Worm (Caenorhabditis elegans): ENCODE results near the gene K12H6.7.
A peak's percentile ranks its signal among the peaks of the same experiment; 100 is the strongest.
"Not testable (repeated sequence)": the region's sequence is repeated elsewhere in the genome, so short reads cannot be mapped to it uniquely, and the experiment has no call there.

K12H6.7 gene

DNA sequence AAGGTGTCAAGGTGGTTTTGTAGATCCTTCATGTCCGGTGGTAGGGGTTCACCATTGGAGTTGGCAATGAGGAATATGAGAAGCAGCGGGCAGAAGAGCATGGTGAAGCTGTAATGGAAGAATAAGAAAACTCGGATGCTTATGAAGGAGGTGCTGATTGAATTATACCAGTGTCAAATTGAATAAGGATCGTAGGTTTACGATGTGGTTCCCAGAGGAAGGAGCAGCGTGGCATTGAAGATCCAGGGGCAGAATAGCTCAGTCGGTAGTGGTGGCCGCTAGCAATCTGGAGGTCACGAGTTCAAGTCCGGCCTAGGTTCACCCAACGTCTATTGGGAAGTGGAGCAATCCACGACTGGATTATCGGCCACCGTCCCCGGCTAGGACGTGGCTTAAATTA, 4.8 kb upstream of the K12H6.7 start, which contains the start of gene Y110A2AL.6:
Y110A2AL.6 (minus strand) TSS at position 101 of the 400 bp plus-strand sequence.
- TF ChIP-seq nhr-6 (tag; optimal IDR thresholded peaks at IDR 0.05) (no peak), ZK546.5 (tag; optimal IDR thresholded peaks at IDR 0.05) (no peak)

DNA sequence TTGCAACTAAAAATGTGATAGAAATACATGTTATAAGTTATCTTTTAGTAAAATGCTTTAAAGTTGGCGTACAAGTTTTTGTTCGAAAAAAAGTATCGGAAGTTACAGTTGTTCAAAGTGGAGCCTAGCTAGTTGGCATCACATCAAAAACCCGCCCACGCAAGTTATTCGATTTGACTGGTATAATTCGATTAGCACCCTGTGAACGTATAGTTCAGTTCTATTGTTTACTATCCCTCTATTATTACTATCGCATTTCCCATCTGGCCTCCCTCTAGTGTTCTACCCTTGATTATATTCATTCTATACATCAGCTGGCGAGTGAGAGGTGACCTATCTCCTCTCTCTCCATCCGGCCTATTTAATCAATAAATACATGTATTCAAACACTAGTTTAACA, 2.3 kb upstream of the K12H6.7 start, which contains the start of gene Y110A2AL.4:
Y110A2AL.4 (plus strand) TSS at position 301 of the 400 bp plus-strand sequence.
- not testable (repeated sequence) for TF ChIP-seq egl-27, ZK546.5, skn-1 (tag; optimal IDR thresholded peaks at IDR 0.05)

DNA sequence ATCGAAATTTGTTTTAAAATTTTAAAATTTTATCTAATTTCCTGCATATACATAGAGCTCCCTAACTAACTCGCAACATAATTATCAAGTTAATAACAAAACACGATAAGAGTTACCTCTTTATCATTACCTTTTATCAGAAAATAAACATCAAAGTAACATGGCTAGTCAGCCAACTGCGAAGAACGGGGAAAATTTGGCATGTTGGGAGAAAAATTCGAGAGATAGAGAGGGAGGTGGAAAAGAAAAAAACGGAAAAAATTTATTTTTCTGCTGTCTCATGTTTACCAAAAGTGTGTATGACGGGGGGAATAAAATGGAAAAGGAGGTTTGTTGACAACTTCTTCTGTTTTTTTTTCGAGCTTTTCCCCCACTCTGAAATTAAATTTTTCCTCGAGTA, 2.6 kb downstream of the K12H6.7 start:
- TF ChIP-seq nhr-10 (tag; optimal IDR thresholded peaks at IDR 0.05) (no peak), fos-1 (tag; optimal IDR thresholded peaks at IDR 0.05) (peak; percentile 87), skn-1 (tag; optimal IDR thresholded peaks at IDR 0.05) (peak; percentile 51), sma-9 (GFP tag; optimal IDR thresholded peaks at IDR 0.05) (peak; percentile 11), sma-9 (tag; optimal IDR thresholded peaks at IDR 0.05) (no peak), ztf-4 (tag; optimal IDR thresholded peaks at IDR 0.05) (no peak)

DNA sequence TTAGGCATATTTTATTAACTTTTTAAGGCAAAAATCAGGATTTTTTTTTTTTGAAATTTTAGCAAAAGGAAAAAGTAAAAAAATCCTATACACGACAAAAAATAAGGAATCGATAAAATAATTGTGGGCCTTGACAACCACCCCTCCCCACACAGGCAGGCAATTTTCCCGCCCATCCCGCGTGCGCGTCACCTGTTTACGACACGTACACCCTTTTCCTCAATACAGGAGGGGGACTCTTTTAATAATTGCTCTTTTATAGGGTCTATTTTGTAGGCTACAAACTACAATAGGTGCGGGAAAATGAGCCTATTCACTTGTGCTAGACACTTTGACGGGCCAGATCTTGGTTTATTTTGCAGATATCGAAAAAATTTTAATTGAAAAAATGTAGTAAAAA, 4.2 kb downstream of the K12H6.7 start:
- TF ChIP-seq R02D3.7 (tag; optimal IDR thresholded peaks at IDR 0.05) (no peak), nhr-23 (tag; optimal IDR thresholded peaks at IDR 0.05) (no peak), Y55F3AM.14 (GFP tag; optimal IDR thresholded peaks at IDR 0.05) (no peak), mbf-1 (tag; optimal IDR thresholded peaks at IDR 0.05) (no peak), nhr-129 (tag; optimal IDR thresholded peaks at IDR 0.05) (no peak), C34F6.9 (tag; optimal IDR thresholded peaks at IDR 0.05) (no peak), sem-4 (tag; optimal IDR thresholded peaks at IDR 0.05) (no peak), skn-1 (tag; optimal IDR thresholded peaks at IDR 0.05) (no peak)

DNA sequence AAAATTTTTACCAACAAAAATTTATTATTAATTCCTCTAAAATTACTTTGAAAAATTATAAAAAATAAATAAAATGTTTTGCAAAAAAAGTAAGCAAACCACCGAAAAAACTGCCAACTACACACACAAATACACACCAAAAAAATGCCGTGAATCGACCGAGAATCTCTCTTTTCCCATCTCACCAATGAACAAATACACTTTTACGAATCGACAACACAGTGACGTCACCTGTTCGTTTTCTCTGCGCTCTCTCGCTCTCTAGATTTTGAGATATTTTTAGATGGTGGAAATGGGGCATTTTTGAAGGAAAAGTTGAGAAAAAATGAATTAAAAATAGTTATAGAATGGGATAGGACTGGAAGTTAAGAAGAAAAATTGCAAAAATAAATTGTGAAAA, 4.7 kb downstream of the K12H6.7 start:
- TF ChIP-seq C34F6.9 (tag; optimal IDR thresholded peaks at IDR 0.05) = peak; percentile 46
- peak; percentile 58 for TF ChIP-seq nhr-129 (tag; optimal IDR thresholded peaks at IDR 0.05)
- TF ChIP-seq gmeb-1 (tag; optimal IDR thresholded peaks at IDR 0.05) = peak; percentile 14
- peak; percentile 9 for TF ChIP-seq fos-1 (tag; optimal IDR thresholded peaks at IDR 0.05)
- TF ChIP-seq unc-55 (GFP tag; optimal IDR thresholded peaks at IDR 0.05) = peak; percentile 34
- no peak for TF ChIP-seq nhr-23 (tag; optimal IDR thresholded peaks at IDR 0.05)
- TF ChIP-seq zag-1 (tag; optimal IDR thresholded peaks at IDR 0.05) = no peak
- peak in 1 of 2 experiments; percentile 54 for TF ChIP-seq lsy-2 (tag; optimal IDR thresholded peaks at IDR 0.05)
- TF ChIP-seq crh-2 (tag; optimal IDR thresholded peaks at IDR 0.05) = peak; percentile 24
- TF ChIP-seq sma-9 (GFP tag; optimal IDR thresholded peaks at IDR 0.05) = peak; percentile 54
- TF ChIP-seq sma-9 (tag; optimal IDR thresholded peaks at IDR 0.05) = no peak
- no peak for TF ChIP-seq elt-3 (tag; optimal IDR thresholded peaks at IDR 0.05)
- TF ChIP-seq F13H6.1 (tag; optimal IDR thresholded peaks at IDR 0.05) = peak; percentile 22
- TF ChIP-seq ztf-4 (tag; optimal IDR thresholded peaks at IDR 0.05) = no peak

DNA sequence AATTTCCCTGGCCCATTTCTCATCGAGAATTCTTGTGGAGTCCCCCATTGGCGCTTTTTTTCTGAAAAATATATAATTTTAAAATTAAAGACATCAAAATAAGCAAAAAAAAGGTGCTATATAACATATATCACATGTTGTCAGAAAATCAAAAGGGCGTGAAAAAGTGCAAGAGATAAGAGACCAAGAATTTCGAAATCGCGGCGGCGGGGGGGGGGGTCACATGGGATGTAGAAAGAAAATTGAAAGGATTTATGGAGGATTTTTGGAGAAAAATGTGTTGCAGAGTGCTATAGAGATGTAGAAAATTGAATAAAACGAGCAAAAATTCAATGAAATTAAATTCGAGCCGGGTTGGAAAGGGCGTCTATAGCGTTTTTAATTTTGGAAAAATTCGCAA, 5.6 kb downstream of the K12H6.7 start, which contains the start of gene K12H6.6:
K12H6.6 (minus strand) TSS at position 61 of the 400 bp plus-strand sequence.
- peak; percentile 14 for TF ChIP-seq C34F6.9 (tag; optimal IDR thresholded peaks at IDR 0.05)
- no peak for TF ChIP-seq skn-1 (tag; optimal IDR thresholded peaks at IDR 0.05)

DNA sequence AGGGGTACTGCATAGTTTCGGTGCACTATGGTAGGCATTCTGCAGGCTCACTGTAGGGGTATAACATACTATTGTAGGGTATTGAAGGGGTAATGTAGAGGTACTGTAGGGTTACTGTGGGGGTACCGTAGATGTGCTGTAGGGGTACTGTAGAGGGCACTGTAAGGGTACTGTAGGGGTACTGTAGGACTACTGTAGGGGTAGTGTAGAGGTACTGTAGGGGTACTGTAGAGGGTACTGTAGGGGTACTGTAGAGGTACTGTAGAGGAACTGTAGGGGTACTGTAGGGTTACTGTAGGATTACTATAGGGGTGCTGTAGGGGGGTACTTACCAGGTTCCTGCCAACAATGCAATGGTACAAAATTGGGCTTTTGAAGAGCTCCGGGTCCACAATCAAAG, 6.6 kb downstream of the K12H6.7 start:
- TF ChIP-seq F13H6.1 (tag; optimal IDR thresholded peaks at IDR 0.05) (no peak), zag-1 (tag; optimal IDR thresholded peaks at IDR 0.05) (no peak), nhr-25 (tag; optimal IDR thresholded peaks at IDR 0.05) (no peak), lsy-2 (tag; optimal IDR thresholded peaks at IDR 0.05) (no peak), aly-2 (tag; optimal IDR thresholded peaks at IDR 0.05) (no peak), ztf-11 (tag; optimal IDR thresholded peaks at IDR 0.05) (no peak), lin-13 (GFP tag; optimal IDR thresholded peaks at IDR 0.05) (no peak), ztf-4 (tag; optimal IDR thresholded peaks at IDR 0.05) (no peak), peb-1 (tag; optimal IDR thresholded peaks at IDR 0.05) (no peak), nhr-12 (tag; optimal IDR thresholded peaks at IDR 0.05) (no peak), unc-39 (tag; optimal IDR thresholded peaks at IDR 0.05) (no peak), gmeb-1 (tag; optimal IDR thresholded peaks at IDR 0.05) (no peak)

All from whole organism, L2 larva.